Worm (Caenorhabditis elegans) whole organism, L1 larva: ENCODE measurements around the gene srt-39.

ENCODE experiments used
- fos-1 ChIP-seq: fragments of 150-350 bp; optimal IDR thresholded peaks from 2 replicates; lab custom pipeline; 2014; ENCODE audit warnings: missing biosample characterization, missing genetic modification characterization
- rnt-1 ChIP-seq: sonication (generic microtip); optimal IDR thresholded peaks from 2 replicates; lab custom pipeline; 2016; ENCODE audit warnings: mild to moderate bottlenecking, missing genetic modification characterization, moderate library complexity, missing compliant biosample characterization

DNA sequence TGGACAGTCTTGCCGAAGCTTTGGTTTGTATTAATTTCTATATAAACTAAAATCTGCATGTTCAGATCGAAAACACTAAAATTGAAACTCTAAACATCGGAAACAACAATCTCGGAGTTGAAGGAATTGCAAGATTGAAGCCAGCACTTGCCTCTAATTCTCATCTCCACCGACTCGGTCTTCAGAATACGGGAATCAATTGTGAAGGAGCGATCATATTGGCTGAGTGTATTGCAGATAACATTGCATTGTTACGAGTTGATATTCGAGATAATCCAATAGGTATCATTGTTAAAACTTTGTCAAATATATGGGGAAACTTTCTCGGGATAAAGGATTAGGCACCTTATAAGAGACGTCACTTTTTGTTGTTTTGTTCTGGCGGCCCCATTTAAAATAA, 14.4 kb upstream of the srt-39 start:
- TF ChIP-seq rnt-1 (no peak), fos-1 (no peak)
